Worm (Caenorhabditis elegans): ENCODE data around the gene mtp-18.

DNA sequence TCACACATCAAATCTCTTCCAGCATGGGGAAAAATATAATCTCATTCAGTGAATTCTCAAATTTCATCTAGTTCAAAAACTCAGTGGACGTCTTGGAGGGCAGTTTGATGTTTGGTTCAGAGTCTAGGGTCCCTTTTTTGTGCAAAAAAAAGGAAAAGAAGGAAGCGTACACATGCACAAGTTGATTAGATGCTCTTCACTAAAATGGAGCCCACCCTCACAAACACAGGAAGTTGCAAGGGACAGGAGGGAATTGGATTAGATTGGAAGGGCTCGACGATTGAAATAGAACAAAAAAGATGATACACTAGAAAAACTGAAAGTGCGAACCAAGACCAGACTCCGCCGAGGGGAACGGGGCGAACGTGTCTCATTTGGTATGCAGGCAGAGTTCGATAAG lies 44.7 kb upstream of the mtp-18 start:
- TF ChIP-seq eor-1 (tag; optimal IDR thresholded peaks at IDR 0.05) (no peak), mdl-1 (tag; optimal IDR thresholded peaks at IDR 0.05) (no peak), nhr-237 (tag; optimal IDR thresholded peaks at IDR 0.05) (no peak), snpc-4 (tag; optimal IDR thresholded peaks at IDR 0.05) (no peak), nhr-77 (tag; optimal IDR thresholded peaks at IDR 0.05) (no peak)
